Fruit fly (Drosophila melanogaster) whole organism, wandering third instar larva: ENCODE data around the gene CG3626.

ENCODE experiments used
- CrebA ChIP-seq: fragments of 200-800 bp; sonication (Bioruptor generic); optimal IDR thresholded peaks from 2 replicates; lab custom pipeline; 2016; ENCODE audit warnings: missing biosample characterization, mild to moderate bottlenecking, missing genetic modification characterization, borderline replicate concordance
- Hr78 ChIP-seq: fragments of >200 bp; optimal IDR thresholded peaks from 2 replicates; lab custom pipeline; 2017; ENCODE audit warnings: missing biosample characterization, missing genetic modification characterization
- Myc ChIP-seq: fragments of >200 bp; optimal IDR thresholded peaks from 2 replicates; lab custom pipeline; 2017
- N ChIP-seq: fragments of >200 bp; optimal IDR thresholded peaks from 2 replicates; lab custom pipeline; 2018; ENCODE audit warnings: missing biosample characterization, missing external identifiers, missing genetic modification characterization
- Sp1 ChIP-seq: fragments of 200-800 bp; sonication (Bioruptor generic); optimal IDR thresholded peaks from 3 replicates; lab custom pipeline; 2019; ENCODE audit warnings: missing biosample characterization, mild to moderate bottlenecking, missing genetic modification characterization, moderate library complexity
- Vsx2 ChIP-seq: fragments of 200-300, 225-300 bp; sonication (Bioruptor generic); optimal IDR thresholded peaks from 2 replicates; lab custom pipeline; 2018; ENCODE audit warnings: missing biosample characterization, missing genetic modification characterization; ENCODE audit not compliant: partially characterized antibody
- h ChIP-seq: fragments of 200-800 bp; sonication (Bioruptor generic); optimal IDR thresholded peaks from 3 replicates; lab custom pipeline; 2016; ENCODE audit warnings: missing biosample characterization, mild to moderate bottlenecking, missing genetic modification characterization
- psq ChIP-seq: fragments of 200-800 bp; sonication (Bioruptor generic); optimal IDR thresholded peaks from 3 replicates; lab custom pipeline; 2017; ENCODE audit warnings: missing biosample characterization, mild to moderate bottlenecking, missing genetic modification characterization, moderate library complexity

DNA sequence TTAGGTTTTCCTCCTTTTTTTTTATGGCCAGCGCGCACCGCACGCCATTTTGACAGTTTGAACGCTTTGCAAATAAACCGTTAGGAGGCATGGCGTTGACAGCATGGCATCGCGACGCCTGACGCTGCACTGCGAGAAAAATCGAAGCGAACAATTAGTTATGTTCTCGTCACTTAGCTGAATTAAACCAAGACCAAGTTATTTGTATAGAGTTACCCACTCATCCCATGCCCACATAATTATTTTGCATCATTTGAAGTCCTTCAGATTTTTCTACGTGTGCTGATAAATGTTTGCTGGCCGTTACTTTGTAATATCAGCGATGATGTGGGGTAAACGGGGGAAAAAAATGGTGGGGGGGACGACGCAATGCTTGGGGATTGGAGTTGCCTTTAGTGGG, 36.4 kb upstream of the CG3626 start:
- TF ChIP-seq h (GFP tag; lab: Kevin White, UChicago) (peak; percentile 7), N (GFP tag; lab: Kevin White, UChicago) (no peak), psq (no peak), CrebA (GFP tag; lab: Kevin White, UChicago) (no peak), Vsx2 (no peak), Hr78 (GFP tag; lab: Kevin White, UChicago) (no peak), Myc (lab: Kevin White, UChicago) (no peak), Sp1 (GFP tag; lab: Kevin White, UChicago) (no peak)
